Fruit fly (Drosophila melanogaster) whole organism, embryonic: ENCODE measurements around the gene nonC.
A peak's percentile ranks its signal among the peaks of the same experiment; 100 is the strongest.

Experiments
- Aef1 ChIP-seq: fragments of 200-800 bp; sonication (Bioruptor generic); IDR thresholded peaks from 3 replicates; pipeline ENCODE4 v1.3.6; 2022; ENCODE audit warnings: missing biosample characterization, missing genetic modification characterization
- Bteb2 ChIP-seq: fragments of 200-800 bp; sonication (Bioruptor generic); optimal IDR thresholded peaks from 2 replicates; lab custom pipeline; 2016; ENCODE audit warnings: missing biosample characterization, missing genetic modification characterization
- CG10431 ChIP-seq: fragments of 200-800 bp; sonication (Bioruptor generic); optimal IDR thresholded peaks from 3 replicates; lab custom pipeline; 2018; ENCODE audit warnings: missing biosample characterization, mild to moderate bottlenecking, missing genetic modification characterization
- CG13287 ChIP-seq: fragments of 200-800 bp; sonication (Bioruptor generic); IDR thresholded peaks from 2 replicates; pipeline ENCODE4 v1.3.6; 2022; ENCODE audit warnings: missing biosample characterization, missing genetic modification characterization; ENCODE audit not compliant: partially characterized antibody
- CG13894 ChIP-seq: fragments of 200-800 bp; sonication (Bioruptor generic); optimal IDR thresholded peaks from 3 replicates; lab custom pipeline; 2018; ENCODE audit warnings: missing biosample characterization, mild to moderate bottlenecking, missing genetic modification characterization, moderate library complexity
- CG14860 ChIP-seq: fragments of 200-800 bp; sonication (Bioruptor generic); IDR thresholded peaks from 3 replicates; pipeline ENCODE4 v1.3.6; 2022; ENCODE audit warnings: missing biosample characterization, missing genetic modification characterization; ENCODE audit not compliant: partially characterized antibody
- CG15601 ChIP-seq: fragments of 200-800 bp; sonication (Bioruptor generic); optimal IDR thresholded peaks from 3 replicates; lab custom pipeline; 2019; ENCODE audit warnings: missing biosample characterization, mild to moderate bottlenecking, missing genetic modification characterization, moderate library complexity
- CG16813 ChIP-seq: fragments of 200-800 bp; sonication (Bioruptor generic); IDR thresholded peaks from 3 replicates; pipeline ENCODE4 v1.3.6; 2022; ENCODE audit warnings: missing biosample characterization, missing genetic modification characterization; ENCODE audit not compliant: partially characterized antibody
- CG17186 ChIP-seq: fragments of 200-800 bp; sonication (Bioruptor generic); optimal IDR thresholded peaks from 3 replicates; lab custom pipeline; 2017; ENCODE audit warnings: missing biosample characterization, missing genetic modification reagents, missing genetic modification characterization
- CG1832 ChIP-seq: fragments of 200-800 bp; sonication (Bioruptor generic); optimal IDR thresholded peaks from 2 replicates; lab custom pipeline; 2017; ENCODE audit warnings: missing biosample characterization, mild to moderate bottlenecking, missing genetic modification characterization, inconsistent platforms
- CG2712 ChIP-seq: fragments of 200-800 bp; optimal IDR thresholded peaks from 3 replicates; lab custom pipeline; 2019; ENCODE audit warnings: missing biosample characterization, mild to moderate bottlenecking, missing genetic modification characterization, moderate library complexity
- CG30403 ChIP-seq: fragments of 200-800 bp; sonication (Bioruptor generic); optimal IDR thresholded peaks from 3 replicates; lab custom pipeline; 2016; ENCODE audit warnings: missing biosample characterization, missing genetic modification characterization
- CG31388 ChIP-seq: fragments of 200-800 bp; sonication (Bioruptor generic); optimal IDR thresholded peaks from 2 replicates; lab custom pipeline; 2016; ENCODE audit warnings: missing biosample characterization, missing genetic modification characterization
- CG31441 ChIP-seq: fragments of 200-800 bp; sonication (Bioruptor generic); IDR thresholded peaks from 2 replicates; pipeline ENCODE4 v1.3.6; 2022; ENCODE audit warnings: missing biosample characterization, missing genetic modification characterization
- CG34224 ChIP-seq: fragments of 200-800 bp; sonication (Bioruptor generic); IDR thresholded peaks from 3 replicates; pipeline ENCODE4 v1.3.6; 2022; ENCODE audit warnings: missing biosample characterization, missing genetic modification characterization; ENCODE audit not compliant: partially characterized antibody
- CG4328 ChIP-seq: fragments of 200-800 bp; sonication (Bioruptor generic); optimal IDR thresholded peaks from 3 replicates; lab custom pipeline; 2017; ENCODE audit warnings: missing biosample characterization, missing genetic modification reagents, missing genetic modification characterization
- CG6765 ChIP-seq: fragments of 200-800 bp; sonication (Bioruptor generic); optimal IDR thresholded peaks from 3 replicates; lab custom pipeline; 2017; ENCODE audit warnings: missing biosample characterization, mild to moderate bottlenecking, missing genetic modification characterization
- CG8281 ChIP-seq: fragments of 200-800 bp; sonication (Bioruptor generic); optimal IDR thresholded peaks from 2 replicates; lab custom pipeline; 2018; ENCODE audit warnings: missing biosample characterization, mild to moderate bottlenecking, missing genetic modification characterization, moderate library complexity
- CG8388 ChIP-seq: fragments of 200-800 bp; sonication (Bioruptor generic); optimal IDR thresholded peaks from 2 replicates; lab custom pipeline; 2019; ENCODE audit warnings: missing biosample characterization, mild to moderate bottlenecking, missing genetic modification characterization, moderate library complexity
- CG8924 ChIP-seq: fragments of 200-800 bp; optimal IDR thresholded peaks from 3 replicates; lab custom pipeline; 2019; ENCODE audit warnings: missing biosample characterization, mild to moderate bottlenecking, missing genetic modification characterization, moderate library complexity
- CHES-1-like ChIP-seq: fragments of 200-800 bp; sonication (Bioruptor generic); optimal IDR thresholded peaks from 2 replicates; lab custom pipeline; 2016; ENCODE audit warnings: missing biosample characterization, missing genetic modification characterization
- Ets97D ChIP-seq: fragments of 200-800 bp; sonication (Bioruptor generic); optimal IDR thresholded peaks from 3 replicates; lab custom pipeline; 2016; ENCODE audit warnings: missing biosample characterization, missing genetic modification characterization
- H15 ChIP-seq: fragments of 200-800 bp; sonication (Bioruptor generic); IDR thresholded peaks from 3 replicates; pipeline ENCODE4 v1.3.6; 2022; ENCODE audit warnings: missing biosample characterization, missing genetic modification characterization
- HLHmδ ChIP-seq: fragments of 200-800 bp; sonication (Bioruptor generic); optimal IDR thresholded peaks from 2 replicates; lab custom pipeline; 2018; ENCODE audit warnings: missing biosample characterization, mild to moderate bottlenecking, missing genetic modification characterization, moderate library complexity
- Hey ChIP-seq: fragments of 200-800 bp; sonication (Bioruptor generic); optimal IDR thresholded peaks from 3 replicates; lab custom pipeline; 2018; ENCODE audit warnings: missing biosample characterization, mild to moderate bottlenecking, missing genetic modification characterization
- Lpt ChIP-seq: fragments of >200 bp; optimal IDR thresholded peaks from 2 replicates; lab custom pipeline; 2018; ENCODE audit warnings: missing biosample characterization, missing genetic modification characterization
- Med ChIP-seq: fragments of 200-800 bp; sonication (Bioruptor generic); peaks from one replicate; lab custom pipeline; 2016; ENCODE audit warnings: missing biosample characterization, missing genetic modification characterization, mild to moderate bottlenecking, inconsistent platforms, moderate library complexity
- Nf-YB ChIP-seq: fragments of 200-800 bp; sonication (Bioruptor generic); optimal IDR thresholded peaks from 3 replicates; lab custom pipeline; 2019; ENCODE audit warnings: missing biosample characterization, mild to moderate bottlenecking, missing genetic modification characterization, moderate library complexity
- Rfx ChIP-seq: fragments of 200-800 bp; sonication (Bioruptor generic); IDR thresholded peaks from 2 replicates; pipeline ENCODE4 v1.3.6; 2022; ENCODE audit warnings: missing biosample characterization, missing genetic modification characterization
- Scr ChIP-seq: fragments of 200-800 bp; sonication (Bioruptor generic); IDR thresholded peaks from 2 replicates; pipeline ENCODE4 v1.3.6; 2022; ENCODE audit warnings: missing biosample characterization, missing genetic modification characterization; ENCODE audit not compliant: partially characterized antibody
- Xbp1 ChIP-seq: fragments of 200-800 bp; sonication (Bioruptor generic); optimal IDR thresholded peaks from 3 replicates; lab custom pipeline; 2016; ENCODE audit warnings: missing biosample characterization, mild to moderate bottlenecking, missing genetic modification characterization
- abd-A ChIP-seq: fragments of 200-800 bp; sonication (Bioruptor generic); optimal IDR thresholded peaks from 3 replicates; lab custom pipeline; 2019; ENCODE audit warnings: missing biosample characterization, mild to moderate bottlenecking, missing genetic modification characterization, moderate library complexity
- bcd ChIP-seq: fragments of 200-800 bp; sonication (Bioruptor generic); optimal IDR thresholded peaks from 2 replicates; lab custom pipeline; 2017; ENCODE audit warnings: missing biosample characterization, mild to moderate bottlenecking, missing genetic modification characterization
- bigmax ChIP-seq: fragments of 200-800 bp; sonication (Bioruptor generic); optimal IDR thresholded peaks from 2 replicates; lab custom pipeline; 2018; ENCODE audit warnings: missing biosample characterization, mild to moderate bottlenecking, missing genetic modification characterization
- ci ChIP-seq: fragments of 200-800 bp; sonication (Bioruptor generic); IDR thresholded peaks from 3 replicates; pipeline ENCODE4 v1.3.6; 2022; ENCODE audit warnings: missing biosample characterization, missing genetic modification characterization
- cwo ChIP-seq: fragments of 200-800 bp; sonication (Bioruptor generic); optimal IDR thresholded peaks from 3 replicates; lab custom pipeline; 2017; ENCODE audit warnings: missing biosample characterization, missing genetic modification characterization, mild to moderate bottlenecking, moderate library complexity, missing genetic modification reagents
- gro ChIP-seq: fragments of 200-800 bp; sonication (Bioruptor generic); optimal IDR thresholded peaks from 2 replicates; lab custom pipeline; 2016; ENCODE audit warnings: missing biosample characterization, missing genetic modification characterization
- hkb ChIP-seq, 2 experiments: fragments of 200-800 bp in 1 of 2; fragments of >200 bp in 1 of 2; sonication (Bioruptor generic) in 1 of 2; IDR thresholded peaks in 1 of 2; optimal IDR thresholded peaks in 1 of 2; 2 replicates each; pipeline versions ENCODE4 v1.3.6 to Lab custom; 2017 to 2022; ENCODE audit warnings: missing biosample characterization in 1 of 2, missing genetic modification characterization in 1 of 2
- insv ChIP-seq, 2 experiments: fragments of 200-800 bp; sonication (Bioruptor generic); optimal IDR thresholded peaks; 3 replicates each; lab custom pipeline; 2016 to 2018; ENCODE audit warnings: missing biosample characterization in 2 of 2, missing genetic modification characterization in 2 of 2
- kni ChIP-seq: fragments of 200-800 bp; sonication (Bioruptor generic); optimal IDR thresholded peaks from 3 replicates; lab custom pipeline; 2017; ENCODE audit warnings: mild to moderate bottlenecking, missing biosample characterization, missing genetic modification reagents, missing genetic modification characterization
- lov ChIP-seq, 2 experiments: fragments of 200-800 bp in 1 of 2; fragments of >200 bp in 1 of 2; sonication (Bioruptor generic) in 1 of 2; IDR thresholded peaks in 1 of 2; optimal IDR thresholded peaks in 1 of 2; 2 replicates in 1 of 2; 3 replicates in 1 of 2; pipeline versions ENCODE4 v1.3.6 to Lab custom; 2017 to 2022; ENCODE audit warnings: missing biosample characterization in 1 of 2, missing genetic modification characterization in 1 of 2
- mirr ChIP-seq: fragments of 200-800 bp; sonication (Bioruptor generic); optimal IDR thresholded peaks from 3 replicates; lab custom pipeline; 2018; ENCODE audit warnings: missing biosample characterization, mild to moderate bottlenecking, missing genetic modification characterization
- nmo ChIP-seq: fragments of 200-800 bp; sonication (Bioruptor generic); optimal IDR thresholded peaks from 2 replicates; lab custom pipeline; 2018; ENCODE audit warnings: missing biosample characterization, mild to moderate bottlenecking, missing genetic modification characterization, moderate library complexity
- pnt ChIP-seq: fragments of 200-800 bp; sonication (Bioruptor generic); optimal IDR thresholded peaks from 3 replicates; lab custom pipeline; 2016; ENCODE audit warnings: missing biosample characterization, missing genetic modification characterization
- ranshi ChIP-seq: fragments of 200-800 bp; sonication (Bioruptor generic); IDR thresholded peaks from 2 replicates; pipeline ENCODE4 v1.3.6; 2022; ENCODE audit warnings: missing biosample characterization, missing genetic modification characterization
- tio ChIP-seq: fragments of 200-800 bp; sonication (Bioruptor generic); optimal IDR thresholded peaks from 2 replicates; lab custom pipeline; 2017; ENCODE audit warnings: missing biosample characterization, missing genetic modification characterization, inconsistent platforms
- tna ChIP-seq: fragments of 200-800 bp; sonication (Bioruptor generic); IDR thresholded peaks from 2 replicates; pipeline ENCODE4 v1.3.6; 2022; ENCODE audit warnings: missing biosample characterization, missing genetic modification characterization; ENCODE audit not compliant: partially characterized antibody
- wor ChIP-seq: fragments of 200-800 bp; sonication (Bioruptor generic); IDR thresholded peaks from 2 replicates; pipeline ENCODE4 v1.3.6; 2022; ENCODE audit warnings: missing biosample characterization, missing genetic modification characterization

The nonC gene

dm6 chrX:6861523-6862077 lies 37.3 kb downstream of the nonC start (continued):
- TF ChIP-seq ci (GFP tag; lab: Robert Waterston, UW) (peak; percentile 74; the same call in 2 of the 3 replicates), cwo (GFP tag; lab: Kevin White, UChicago) (peak; percentile 18), CG16813 (no peak), Ets97D (GFP tag; lab: Kevin White, UChicago) (no peak), tio (GFP tag; lab: Kevin White, UChicago) (no peak), CG8924 (peak; percentile 55), kni (GFP tag; lab: Kevin White, UChicago) (peak; percentile 94), CG15601 (no peak), H15 (GFP tag; lab: Robert Waterston, UW) (peak; percentile 48; the same call in 1 of the 3 replicates), CG10431 (GFP tag; lab: Kevin White, UChicago) (no peak), HLHmδ (GFP tag; lab: Kevin White, UChicago) (peak; percentile 53), hkb (optimal IDR thresholded peaks at IDR 0.05; lab: Kevin White, UChicago) (no peak), hkb (GFP tag; IDR thresholded peaks at IDR 0.05; lab: Robert Waterston, UW) (peak; percentile 29; the same call in 1 of the 2 replicates), tna (GFP tag; lab: Robert Waterston, UW) (no peak), ranshi (GFP tag; lab: Robert Waterston, UW) (peak; percentile 66), Lpt (no peak), CG8388 (no peak), Hey (peak; percentile 52), CG8281 (tag; lab: Kevin White, UChicago) (peak; percentile 12), gro (GFP tag; lab: Kevin White, UChicago) (peak; percentile 13), pnt (GFP tag; lab: Kevin White, UChicago) (no peak), CG13894 (tag; lab: Kevin White, UChicago) (peak; percentile 93), lov (optimal IDR thresholded peaks at IDR 0.05; lab: Kevin White, UChicago) (no peak), lov (GFP tag; IDR thresholded peaks at IDR 0.05; lab: Robert Waterston, UW) (0 out of 3 replicates have a peak, but pooled peaks have one; percentile 19), CG2712 (peak; percentile 41), nmo (GFP tag; lab: Kevin White, UChicago) (peak; percentile 52), bigmax (GFP tag; lab: Kevin White, UChicago) (no peak), CG31388 (no peak), CHES-1-like (GFP tag; lab: Kevin White, UChicago) (peak; percentile 29), Aef1 (peak; percentile 71; the same call in 2 of the 3 replicates), bcd (peak; percentile 52), insv (GFP tag; optimal IDR thresholded peaks at IDR 0.05; lab: Kevin White, UChicago) (no peak), Rfx (GFP tag; lab: Robert Waterston, UW) (peak; percentile 83), CG1832 (GFP tag; lab: Kevin White, UChicago) (peak; percentile 91), CG31441 (GFP tag; lab: Robert Waterston, UW) (peak; percentile 41), Xbp1 (GFP tag; lab: Kevin White, UChicago) (peak; percentile 17), CG13287 (peak; percentile 41; the same call in 1 of the 2 replicates), CG17186 (GFP tag; lab: Kevin White, UChicago) (no peak), Med (GFP tag; lab: Kevin White, UChicago) (peak; percentile 95), mirr (GFP tag; lab: Kevin White, UChicago) (peak; percentile 86), Scr (GFP tag; lab: Robert Waterston, UW) (peak; percentile 45), Bteb2 (no peak), CG34224 (GFP tag; lab: Robert Waterston, UW) (peak; percentile 40; the same call in 2 of the 3 replicates), CG30403 (peak; percentile 37), CG6765 (GFP tag; lab: Kevin White, UChicago) (no peak), wor (GFP tag; lab: Robert Waterston, UW) (no peak), CG14860 (no peak), CG4328 (peak; percentile 28), abd-A (tag; lab: Kevin White, UChicago) (peak; percentile 96), Nf-YB (GFP tag; lab: Kevin White, UChicago) (no peak)
